Fruit fly (Drosophila melanogaster) whole organism, wandering third instar larva: ENCODE results near the gene CG9147.

ENCODE experiments used
- CG9705 ChIP-seq: fragments of 200-800 bp; sonication (Bioruptor generic); optimal IDR thresholded peaks from 2 replicates; lab custom pipeline; 2018; ENCODE audit warnings: missing biosample characterization, mild to moderate bottlenecking, missing genetic modification characterization
- Dfd ChIP-seq: fragments of >200 bp; optimal IDR thresholded peaks from 2 replicates; lab custom pipeline; 2017; ENCODE audit warnings: missing biosample characterization, missing genetic modification characterization
- GATAd ChIP-seq: sonication (Bioruptor generic); optimal IDR thresholded peaks from 2 replicates; lab custom pipeline; 2016; ENCODE audit warnings: missing biosample characterization, missing genetic modification characterization
- OdsH ChIP-seq: fragments of 200-800 bp; sonication (Bioruptor generic); optimal IDR thresholded peaks from 2 replicates; lab custom pipeline; 2016; ENCODE audit warnings: missing biosample characterization, mild to moderate bottlenecking, missing genetic modification characterization
- Sp1 ChIP-seq: fragments of 200-800 bp; sonication (Bioruptor generic); optimal IDR thresholded peaks from 3 replicates; lab custom pipeline; 2019; ENCODE audit warnings: missing biosample characterization, mild to moderate bottlenecking, missing genetic modification characterization, moderate library complexity
- Vsx2 ChIP-seq: fragments of 200-300, 225-300 bp; sonication (Bioruptor generic); optimal IDR thresholded peaks from 2 replicates; lab custom pipeline; 2018; ENCODE audit warnings: missing biosample characterization, missing genetic modification characterization; ENCODE audit not compliant: partially characterized antibody
- dl ChIP-seq, 2 experiments: fragments of 175-275, 200-275 bp in 1 of 2; fragments of 200-275 bp in 1 of 2; sonication (Bioruptor generic); optimal IDR thresholded peaks; lab custom pipeline; 2018; ENCODE audit warnings: mild to moderate bottlenecking in 2 of 2, missing biosample characterization in 2 of 2, missing genetic modification characterization in 2 of 2, moderate library complexity in 2 of 2; ENCODE audit not compliant: partially characterized antibody in 2 of 2, insufficient read depth in 1 of 2
- dsf ChIP-seq: sonication (Bioruptor generic); optimal IDR thresholded peaks from 2 replicates; lab custom pipeline; 2016; ENCODE audit warnings: missing biosample characterization, missing genetic modification characterization, borderline replicate concordance
- fru ChIP-seq: fragments of 200-800 bp; sonication (Bioruptor generic); optimal IDR thresholded peaks from 3 replicates; lab custom pipeline; 2016; ENCODE audit warnings: missing biosample characterization, mild to moderate bottlenecking, missing genetic modification characterization
- jim ChIP-seq: fragments of 175-275, 200-325 bp; sonication (Bioruptor generic); optimal IDR thresholded peaks from 2 replicates; lab custom pipeline; 2016; ENCODE audit warnings: missing biosample characterization, mild to moderate bottlenecking, missing genetic modification characterization
- lola ChIP-seq: fragments of >200 bp; optimal IDR thresholded peaks from 2 replicates; lab custom pipeline; 2017; ENCODE audit warnings: missing biosample characterization, missing genetic modification characterization
- psq ChIP-seq: fragments of 200-800 bp; sonication (Bioruptor generic); optimal IDR thresholded peaks from 3 replicates; lab custom pipeline; 2017; ENCODE audit warnings: missing biosample characterization, mild to moderate bottlenecking, missing genetic modification characterization, moderate library complexity
- woc ChIP-seq: sonication (Bioruptor generic); optimal IDR thresholded peaks from 2 replicates; lab custom pipeline; 2016; ENCODE audit warnings: missing biosample characterization, mild to moderate bottlenecking, missing genetic modification characterization

- TF ChIP-seq Sp1 = no peak
- TF ChIP-seq OdsH = no peak
- no peak for TF ChIP-seq Vsx2 (GFP tag; lab: Kevin White, UChicago)
- TF ChIP-seq GATAd (GFP tag; lab: Kevin White, UChicago) = no peak
- TF ChIP-seq fru (GFP tag; lab: Kevin White, UChicago) = no peak
- TF ChIP-seq psq (GFP tag; lab: Kevin White, UChicago) = no peak
- no peak for TF ChIP-seq woc (GFP tag; lab: Kevin White, UChicago)
- TF ChIP-seq lola (GFP tag; lab: Kevin White, UChicago) = no peak
- TF ChIP-seq jim (GFP tag; lab: Kevin White, UChicago) = no peak
- TF ChIP-seq CG9705 = no peak
- no peak for TF ChIP-seq dsf
- TF ChIP-seq dl (GFP tag; optimal IDR thresholded peaks at IDR 0.05; lab: Kevin White, UChicago; ENCODE audit: insufficient read depth in 1 of 2, partially characterized antibody in 2 of 2) = no peak
- TF ChIP-seq Dfd = no peak
Measured at dm6 chr2L:6092300-6092699, 26.5 kb downstream of the CG9147 start.
